Worm (Caenorhabditis elegans) whole organism, early embryonic: ENCODE measurements around the gene srxa-10.

Source experiments
- B0310.2 ChIP-seq: sonication (generic microtip); optimal IDR thresholded peaks from 2 replicates; lab custom pipeline; 2016; ENCODE audit warnings: mild to moderate bottlenecking, missing genetic modification characterization, missing compliant biosample characterization
- ama-1 ChIP-seq: fragments of 150-350 bp; optimal IDR thresholded peaks from 2 replicates; lab custom pipeline; 2014
- ceh-13 ChIP-seq: fragments of 200-800 bp; sonication (Bioruptor generic); optimal IDR thresholded peaks from 2 replicates; lab custom pipeline; 2018; ENCODE audit warnings: mild to moderate bottlenecking, missing genetic modification characterization, missing compliant biosample characterization
- hmbx-1 ChIP-seq: sonication (generic microtip); optimal IDR thresholded peaks from 2 replicates; lab custom pipeline; 2016; ENCODE audit warnings: mild to moderate bottlenecking, missing genetic modification characterization, missing compliant biosample characterization
- hnd-1 ChIP-seq: sonication (generic microtip); optimal IDR thresholded peaks from 2 replicates; lab custom pipeline; 2016; ENCODE audit warnings: missing genetic modification characterization, missing compliant biosample characterization
- pes-1 ChIP-seq: fragments of 200-800 bp; sonication (Bioruptor generic); IDR thresholded peaks from 2 replicates; pipeline ENCODE4 v1.3.6; 2022; ENCODE audit warnings: missing genetic modification reagents, missing genetic modification characterization, missing compliant biosample characterization
- tbx-37 ChIP-seq: fragments of 200-800 bp; sonication (Bioruptor generic); conservative IDR thresholded peaks from 2 replicates; pipeline ENCODE4 v1.3.6; 2022; ENCODE audit warnings: missing genetic modification reagents, missing genetic modification characterization, missing compliant biosample characterization

DNA sequence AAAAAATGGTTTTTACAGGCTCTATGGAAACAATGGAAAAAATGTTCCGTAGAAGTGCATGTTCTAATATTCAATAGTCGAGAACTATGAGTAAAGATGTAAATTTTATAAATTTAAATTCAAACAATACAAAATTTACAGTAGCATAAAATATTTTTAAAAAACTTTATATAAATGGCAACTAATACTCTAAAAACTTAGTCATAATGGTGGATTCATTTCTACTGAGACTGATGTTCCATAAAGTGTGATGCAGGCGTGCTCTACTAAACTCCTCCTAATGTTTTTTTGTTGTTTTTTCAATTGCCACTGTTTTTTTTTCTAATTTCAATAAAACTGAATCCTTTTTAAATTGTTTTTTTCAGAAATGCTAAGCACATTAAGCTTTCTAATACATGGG lies 11.8 kb upstream of the srxa-10 start, which contains the start of gene gtap-2:
- TF ChIP-seq ama-1 (no peak), hnd-1 (tag; lab: Kevin White, UChicago) (no peak), tbx-37 (GFP tag; lab: Robert Waterston, UW) (0 out of 2 replicates have a peak, but pooled peaks have one; percentile 37), B0310.2 (no peak), hmbx-1 (tag; lab: Kevin White, UChicago) (no peak), ceh-13 (GFP tag; lab: Kevin White, UChicago) (no peak), pes-1 (no peak)
